Worm (Caenorhabditis elegans) whole organism, L4 larva: ENCODE results near the gene ins-19.

Source experiments
- ZK546.5 ChIP-seq, 2 experiments: sonication (generic microtip); optimal IDR thresholded peaks; 2 replicates each; lab custom pipeline; 2017; ENCODE audit warnings: missing biosample characterization in 2 of 2, missing genetic modification characterization in 2 of 2
- ceh-20 ChIP-seq: fragments of 200-800 bp; sonication (Bioruptor generic); IDR thresholded peaks from 2 replicates; pipeline ENCODE4 v1.3.6; 2022; ENCODE audit warnings: missing genetic modification reagents, missing genetic modification characterization, missing compliant biosample characterization
- ceh-32 ChIP-seq: sonication (generic microtip); optimal IDR thresholded peaks from 2 replicates; lab custom pipeline; 2016; ENCODE audit warnings: mild to moderate bottlenecking, missing genetic modification characterization, missing compliant biosample characterization; ENCODE audit not compliant: poor library complexity
- ceh-82 ChIP-seq: sonication (generic microtip); optimal IDR thresholded peaks from 2 replicates; lab custom pipeline; 2017; ENCODE audit warnings: missing biosample characterization, missing genetic modification characterization
- dpl-1 ChIP-seq: fragments of 150-350 bp; optimal IDR thresholded peaks from 2 replicates; lab custom pipeline; 2014; ENCODE audit warnings: missing biosample characterization, missing genetic modification reagents, missing genetic modification characterization
- fos-1 ChIP-seq: fragments of 150-350 bp; optimal IDR thresholded peaks from 2 replicates; lab custom pipeline; 2014; ENCODE audit warnings: missing biosample characterization, missing genetic modification characterization
- jun-1 ChIP-seq: fragments of 150-350 bp; optimal IDR thresholded peaks from 2 replicates; lab custom pipeline; 2014; ENCODE audit warnings: missing biosample characterization, missing genetic modification reagents, missing genetic modification characterization
- nhr-11 ChIP-seq: fragments of 150-350 bp; optimal IDR thresholded peaks from 2 replicates; lab custom pipeline; 2014; ENCODE audit warnings: missing biosample characterization, missing genetic modification characterization
- nhr-77 ChIP-seq: fragments of 150-350 bp; optimal IDR thresholded peaks from 2 replicates; lab custom pipeline; 2014; ENCODE audit warnings: missing biosample characterization, missing genetic modification characterization
- snpc-4 ChIP-seq: fragments of 150-350 bp; optimal IDR thresholded peaks from 2 replicates; lab custom pipeline; 2014; ENCODE audit warnings: missing biosample characterization, missing genetic modification characterization
- unc-62 ChIP-seq, 3 experiments: fragments of 150-350 bp in 1 of 3; sonication (generic microtip); optimal IDR thresholded peaks in 2 of 3; peaks in 1 of 3; 1 replicate in 1 of 3; 2 replicates in 2 of 3; lab custom pipeline; 2014 to 2017; ENCODE audit warnings: missing biosample characterization in 3 of 3, missing genetic modification characterization in 3 of 3, missing genetic modification reagents in 3 of 3, missing genotype in 1 of 3
- zfp-2 ChIP-seq: sonication (generic microtip); optimal IDR thresholded peaks from 2 replicates; lab custom pipeline; 2016; ENCODE audit warnings: mild to moderate bottlenecking, missing genetic modification characterization, missing compliant biosample characterization

DNA sequence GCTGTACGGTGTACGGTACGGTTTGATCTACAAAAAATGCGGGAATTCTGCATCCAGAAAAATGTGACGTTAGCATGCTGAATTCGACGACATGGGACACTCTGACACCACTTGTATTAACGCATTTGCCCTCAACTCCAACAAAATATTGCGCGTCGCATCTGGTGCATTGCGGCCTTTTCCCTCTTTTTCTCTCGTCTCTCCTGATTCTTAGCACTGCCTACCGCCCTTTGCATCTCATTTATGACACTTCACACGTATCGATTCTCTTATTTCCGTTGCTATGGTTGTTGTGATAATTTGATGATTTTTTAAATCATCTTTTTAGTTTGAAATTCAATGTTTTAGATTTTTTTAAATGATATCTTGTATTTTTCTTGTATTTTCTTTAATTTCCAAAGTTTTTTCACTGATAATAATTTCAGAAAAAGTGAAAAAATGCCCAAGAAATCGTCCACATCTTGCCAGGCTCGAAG, 7.3 kb downstream of the ins-19 start, which contains the start of gene T10D4.6:
- TF ChIP-seq ceh-82 (tag; lab: Kevin White, UChicago) (no peak), jun-1 (tag; lab: Kevin White, UChicago) (no peak), zfp-2 (tag; lab: Kevin White, UChicago) (no peak), ceh-32 (no peak), nhr-11 (tag; lab: Kevin White, UChicago) (no peak), ZK546.5 (tag; optimal IDR thresholded peaks at IDR 0.05; lab: Kevin White, UChicago) (no peak), fos-1 (tag; lab: Kevin White, UChicago) (no peak), ceh-20 (no peak), dpl-1 (GFP tag; lab: Kevin White, UChicago) (peak; percentile 24), nhr-77 (tag; lab: Kevin White, UChicago) (no peak), unc-62 (GFP tag; optimal IDR thresholded peaks at IDR 0.05 in 1 of 2; lab: Kevin White, UChicago) (no peak), unc-62 (tag; optimal IDR thresholded peaks at IDR 0.05; lab: Kevin White, UChicago) (no peak), snpc-4 (tag; lab: Kevin White, UChicago) (no peak)
